Fruit fly (Drosophila melanogaster): ENCODE data around the gene CG9150.
A peak's percentile ranks its signal among the peaks of the same experiment; 100 is the strongest.

Gene CG9150

dm6 chr2L:6053874-6054469 lies 14.4 kb downstream of the CG9150 start, which contains the start of gene CG13995:
TSS of gene CG13995 (plus strand) at chr2L:6054302.
- TF ChIP-seq Abd-B (GFP tag; optimal IDR thresholded peaks at IDR 0.05) (no peak), Dif (GFP tag; optimal IDR thresholded peaks at IDR 0.05; ENCODE audit: partially characterized antibody) (peak; percentile 33)

DNA sequence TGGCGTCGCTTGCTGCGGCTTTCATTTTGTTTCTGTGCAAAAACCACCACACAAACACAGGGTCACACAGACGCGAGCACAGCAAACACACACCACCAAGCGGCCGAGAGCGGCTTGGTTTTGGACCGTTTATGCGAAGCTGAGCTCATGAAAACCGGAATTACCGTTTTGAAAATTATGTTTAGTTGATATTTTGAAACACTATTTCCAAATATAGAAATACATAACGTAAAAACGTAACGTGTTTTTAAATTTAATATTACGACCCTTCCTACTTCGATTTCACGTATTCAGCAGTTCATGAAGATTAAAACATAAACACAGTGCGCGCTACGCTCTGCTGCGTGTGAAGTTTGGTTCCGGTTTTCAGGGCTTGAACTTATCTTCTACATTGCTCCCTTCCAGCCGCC lies 17.2 kb downstream of the CG9150 start:
- TF ChIP-seq CrebA (GFP tag; optimal IDR thresholded peaks at IDR 0.05; ENCODE audit: borderline replicate concordance) (no peak), dsf (GFP tag; optimal IDR thresholded peaks at IDR 0.05; ENCODE audit: borderline replicate concordance) (peak; percentile 76), sage (GFP tag; optimal IDR thresholded peaks at IDR 0.05) (peak; percentile 88), Myc (optimal IDR thresholded peaks at IDR 0.05) (no peak), brk (GFP tag; optimal IDR thresholded peaks at IDR 0.05) (no peak), Hnf4 (GFP tag; optimal IDR thresholded peaks at IDR 0.05) (peak; percentile 94), Mio (GFP tag; optimal IDR thresholded peaks at IDR 0.05) (peak; percentile 53), CG32264 (GFP tag; optimal IDR thresholded peaks at IDR 0.05) (peak; percentile 90), Sp1 (GFP tag; optimal IDR thresholded peaks at IDR 0.05) (peak; percentile 97), tai (GFP tag; optimal IDR thresholded peaks at IDR 0.05) (no peak), HLH106 (tag; optimal IDR thresholded peaks at IDR 0.05) (peak; percentile 94), fru (GFP tag; optimal IDR thresholded peaks at IDR 0.05) (peak; percentile 98), Jra (GFP tag; optimal IDR thresholded peaks at IDR 0.05) (peak; percentile 64), CG9705 (GFP tag; optimal IDR thresholded peaks at IDR 0.05) (peak; percentile 91), foxo (GFP tag; optimal IDR thresholded peaks at IDR 0.05) (peak; percentile 92 to 95), h (GFP tag; optimal IDR thresholded peaks at IDR 0.05) (peak; percentile 98), OdsH (GFP tag; optimal IDR thresholded peaks at IDR 0.05) (peak; percentile 96), rgr (GFP tag; optimal IDR thresholded peaks at IDR 0.05) (peak; percentile 98), pan (optimal IDR thresholded peaks at IDR 0.05) (no peak), Rel (GFP tag; optimal IDR thresholded peaks at IDR 0.05) (peak; percentile 87), Rel (tag; optimal IDR thresholded peaks at IDR 0.05) (peak; percentile 88), ey (GFP tag; optimal IDR thresholded peaks at IDR 0.05) (peak; percentile 93), GATAd (GFP tag; optimal IDR thresholded peaks at IDR 0.05) (no peak), Hr78 (GFP tag; optimal IDR thresholded peaks at IDR 0.05) (no peak), woc (GFP tag; optimal IDR thresholded peaks at IDR 0.05) (peak; percentile 93), Vsx2 (GFP tag; optimal IDR thresholded peaks at IDR 0.05; ENCODE audit: partially characterized antibody) (no peak), Hr83 (GFP tag; optimal IDR thresholded peaks at IDR 0.05; ENCODE audit: poor library complexity, severe bottlenecking) (peak; percentile 57), dl (GFP tag; optimal IDR thresholded peaks at IDR 0.05; ENCODE audit: insufficient read depth in 1 of 2, partially characterized antibody in 2 of 2) (no peak), psq (GFP tag; optimal IDR thresholded peaks at IDR 0.05) (peak; percentile 90), sv (GFP tag; optimal IDR thresholded peaks at IDR 0.05) (peak; percentile 97), Abd-B (GFP tag; optimal IDR thresholded peaks at IDR 0.05) (no peak), br (GFP tag; optimal IDR thresholded peaks at IDR 0.05) (peak; percentile 97), dmrt93B (GFP tag; optimal IDR thresholded peaks at IDR 0.05) (peak; percentile 75)

dm6 chr2L:6050575-6050974 lies 17.8 kb downstream of the CG9150 start, which contains the start of gene CG9135:
TSS of gene CG9135 (plus strand) at chr2L:6050800.
- TF ChIP-seq tai (GFP tag; optimal IDR thresholded peaks at IDR 0.05) (no peak), Jra (GFP tag; optimal IDR thresholded peaks at IDR 0.05) (peak; percentile 29), N (GFP tag; optimal IDR thresholded peaks at IDR 0.05) (no peak), GATAd (GFP tag; optimal IDR thresholded peaks at IDR 0.05) (no peak), Hr83 (GFP tag; optimal IDR thresholded peaks at IDR 0.05; ENCODE audit: poor library complexity, severe bottlenecking) (peak; percentile 46), Dif (GFP tag; optimal IDR thresholded peaks at IDR 0.05; ENCODE audit: partially characterized antibody) (no peak), HLH106 (tag; optimal IDR thresholded peaks at IDR 0.05) (peak; percentile 9), Myc (optimal IDR thresholded peaks at IDR 0.05) (no peak)

DNA sequence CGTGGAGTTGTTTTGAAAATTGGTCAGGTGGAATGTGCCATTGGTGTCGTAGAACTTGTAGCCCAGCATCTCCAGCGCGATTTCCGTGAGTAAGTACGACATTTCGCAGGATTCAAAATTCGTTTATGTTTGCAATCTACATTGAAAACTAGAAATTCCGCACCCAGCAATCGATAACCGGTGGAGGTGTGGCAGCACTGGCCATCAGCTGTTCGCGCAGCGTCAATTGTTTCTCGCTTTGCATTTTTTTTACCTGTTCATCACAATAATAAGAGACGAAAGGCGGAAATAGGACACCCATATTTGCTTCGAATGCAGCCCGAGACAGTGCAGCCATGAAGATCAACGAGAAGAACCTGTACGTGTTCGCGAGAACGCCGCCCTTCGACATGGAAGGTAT lies 19.9 kb downstream of the CG9150 start, which contains the start of the genes CG34179 and slmo:
TSS of gene CG34179 (minus strand) at position 165 of the 400 bp plus-strand sequence.
TSS of gene slmo (minus strand) at position 165 of the 400 bp plus-strand sequence.
- TF ChIP-seq Jra (GFP tag; optimal IDR thresholded peaks at IDR 0.05) (no peak), GATAd (GFP tag; optimal IDR thresholded peaks at IDR 0.05) (no peak), foxo (GFP tag; optimal IDR thresholded peaks at IDR 0.05) (no peak), Vsx2 (GFP tag; optimal IDR thresholded peaks at IDR 0.05; ENCODE audit: partially characterized antibody) (no peak), N (GFP tag; optimal IDR thresholded peaks at IDR 0.05) (no peak), jim (GFP tag; optimal IDR thresholded peaks at IDR 0.05) (no peak), OdsH (GFP tag; optimal IDR thresholded peaks at IDR 0.05) (no peak), fru (GFP tag; optimal IDR thresholded peaks at IDR 0.05) (no peak), HLH106 (tag; optimal IDR thresholded peaks at IDR 0.05) (no peak), CG9705 (GFP tag; optimal IDR thresholded peaks at IDR 0.05) (no peak), dl (GFP tag; optimal IDR thresholded peaks at IDR 0.05; ENCODE audit: insufficient read depth in 1 of 2, partially characterized antibody in 2 of 2) (no peak), pan (optimal IDR thresholded peaks at IDR 0.05) (no peak)

Measured in whole organism, wandering third instar larva.